Fruit fly (Drosophila melanogaster) ovary, adult (tissue): Measurements from ENCODE around the gene CG11384.

Experiments
- CG17801 ChIP-seq: fragments of 200-800 bp; optimal IDR thresholded peaks from 2 replicates; lab custom pipeline; 2019; ENCODE audit warnings: missing biosample characterization, mild to moderate bottlenecking, missing genetic modification characterization, moderate library complexity; ENCODE audit not compliant: partially characterized antibody

CG11384 gene

dm6 chrX:1175993-1176392 lies at the start of gene CG11384:
CG11384 (minus strand) TSS chrX:1176035.
- TF ChIP-seq CG17801 (GFP tag; lab: Kevin White, UChicago), result no peak

- peak; percentile 21 for TF ChIP-seq CG17801 (GFP tag; lab: Kevin White, UChicago)
Measured at dm6 chrX:1216681-1217080, 40.8 kb upstream of the CG11384 start.

DNA sequence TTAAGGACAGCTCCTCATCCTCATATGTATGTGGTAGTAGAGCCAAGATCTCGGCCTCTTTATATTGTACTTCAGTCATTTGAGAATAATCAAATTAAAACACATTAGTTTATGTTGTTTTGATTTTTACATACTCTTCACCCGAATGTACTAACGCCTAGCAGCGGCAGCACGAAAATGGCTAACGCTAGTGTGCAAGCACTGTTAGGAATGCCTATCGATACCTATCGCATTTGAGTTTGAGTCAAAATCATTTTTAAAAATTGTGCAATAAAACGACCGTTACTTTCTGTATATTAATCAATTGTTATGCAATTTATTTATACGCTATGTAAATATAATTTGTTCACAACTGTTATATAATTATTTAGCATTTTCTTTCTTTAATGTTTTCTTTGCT lies 39.2 kb upstream of the CG11384 start, which contains the start of gene CG11398:
TSS of gene CG11398 (minus strand) at position 157 of the 400 bp plus-strand sequence.
- no peak for TF ChIP-seq CG17801 (GFP tag; lab: Kevin White, UChicago)

DNA sequence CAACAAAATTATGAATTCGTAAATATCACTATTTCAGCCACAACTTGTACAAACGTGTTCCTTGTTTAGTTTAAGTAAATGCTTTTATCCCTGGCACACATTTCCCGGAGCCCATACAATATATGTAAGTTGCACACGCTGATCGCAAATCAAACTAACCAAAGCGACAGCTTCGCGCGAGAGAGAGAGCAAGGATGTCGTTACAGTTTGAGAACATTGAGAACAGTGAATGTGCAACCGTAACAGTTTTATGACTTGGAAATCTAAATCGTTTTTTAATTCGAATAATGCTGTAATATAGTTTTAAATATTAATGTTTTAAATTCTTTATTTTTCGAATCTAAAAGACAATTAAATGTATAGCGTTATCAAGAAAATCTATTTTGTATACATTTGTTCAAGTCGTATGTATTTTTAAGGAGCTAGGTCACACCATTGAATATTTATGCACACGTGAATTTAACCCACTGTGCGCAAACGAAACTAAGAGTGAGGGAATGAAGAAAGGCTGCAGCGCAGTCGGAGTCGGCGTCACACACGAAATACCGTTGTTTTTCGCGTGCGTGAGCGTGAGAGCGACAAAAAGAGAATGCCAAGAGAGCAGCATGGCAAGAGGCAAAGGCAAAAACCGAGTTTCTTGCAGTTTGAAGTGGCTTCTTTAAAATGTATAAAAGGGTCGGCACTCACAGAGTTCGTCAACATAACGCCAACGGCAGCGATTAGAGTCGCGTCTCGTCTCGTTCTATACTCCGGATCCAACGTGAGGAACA lies 33.6 kb upstream of the CG11384 start, which contains the start of gene CG11382:
TSS of gene CG11382 (plus strand) at position 720 of the 770 bp plus-strand sequence.
- TF ChIP-seq CG17801 (GFP tag; lab: Kevin White, UChicago), result no peak

dm6 chrX:1206437-1206836 lies 30.6 kb upstream of the CG11384 start, which contains the start of gene CG14624:
CG14624 (plus strand) TSS chrX:1206737.
- no peak for TF ChIP-seq CG17801 (GFP tag; lab: Kevin White, UChicago)

dm6 chrX:1203477-1203876 lies 27.6 kb upstream of the CG11384 start, which contains the start of gene CG11381:
CG11381 (plus strand) TSS chrX:1203777.
- no peak for TF ChIP-seq CG17801 (GFP tag; lab: Kevin White, UChicago)

DNA sequence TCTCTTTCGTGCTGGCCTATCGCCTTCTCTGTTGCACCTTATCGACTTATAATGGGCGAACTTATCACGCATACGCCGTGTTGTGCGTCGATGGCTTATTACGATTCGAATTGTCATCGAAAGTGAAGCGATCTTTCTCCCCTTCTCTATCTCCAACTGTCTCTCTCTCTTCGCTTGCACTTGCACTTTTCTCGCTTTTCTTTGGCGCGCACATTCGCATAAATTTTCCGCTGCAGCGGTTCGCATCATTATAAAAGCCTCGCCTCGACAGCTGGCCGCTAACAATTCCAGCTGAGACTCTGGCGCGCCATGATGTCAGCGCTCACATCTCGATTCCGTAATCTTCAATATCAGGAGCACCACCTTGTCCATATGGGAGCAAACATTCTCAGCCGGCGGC lies 23.4 kb upstream of the CG11384 start, which contains the start of gene CG14625:
TSS of gene CG14625 (plus strand) at position 301 of the 400 bp plus-strand sequence.
- no peak for TF ChIP-seq CG17801 (GFP tag; lab: Kevin White, UChicago)

- TF ChIP-seq CG17801 (GFP tag; lab: Kevin White, UChicago), result no peak
Measured at dm6 chrX:1197862-1198261, 22.0 kb upstream of the CG11384 start.

DNA sequence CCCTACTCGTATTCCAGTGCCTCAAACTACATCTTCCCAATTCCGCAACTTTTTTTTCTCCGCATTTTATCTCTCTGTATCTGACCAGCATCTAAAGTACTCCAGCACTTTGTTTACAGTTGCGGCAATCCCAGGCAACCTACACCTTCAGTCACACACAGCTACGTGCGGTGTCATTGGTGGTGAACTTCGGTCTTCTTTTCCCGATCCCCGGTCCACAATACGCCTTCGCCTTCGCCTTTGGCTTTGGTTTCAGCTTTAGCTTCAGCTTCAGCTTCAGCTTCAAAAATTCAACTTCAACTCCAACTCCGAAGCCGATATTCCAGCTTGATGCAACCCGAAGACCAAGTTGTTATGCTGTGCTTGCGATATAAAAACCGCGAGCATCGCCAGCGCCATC lies 15.2 kb upstream of the CG11384 start, which contains the start of gene CG11380:
TSS of gene CG11380 (plus strand) at position 301 of the 400 bp plus-strand sequence.
- no peak for TF ChIP-seq CG17801 (GFP tag; lab: Kevin White, UChicago)

DNA sequence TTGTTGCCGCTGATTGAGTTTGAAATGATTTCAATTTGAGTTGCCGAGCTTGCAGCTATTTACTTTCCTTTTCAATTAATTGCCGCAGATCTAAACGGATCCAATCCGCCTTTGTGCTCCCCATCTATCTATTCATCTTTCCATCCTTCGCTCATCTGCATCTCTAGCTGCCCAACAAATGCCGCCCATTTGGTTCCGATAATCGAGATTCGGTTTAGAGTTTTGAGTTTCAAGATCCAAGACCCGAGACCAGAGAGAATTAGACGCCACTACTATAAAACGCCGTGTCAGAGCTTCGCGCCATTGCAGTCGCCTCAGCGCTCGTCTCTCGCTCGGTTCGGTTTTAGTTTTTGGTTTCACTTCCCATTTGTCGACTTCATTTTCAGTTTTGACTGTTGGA lies 8.6 kb upstream of the CG11384 start, which contains the start of gene CG14626:
TSS of gene CG14626 (plus strand) at position 301 of the 400 bp plus-strand sequence.
- TF ChIP-seq CG17801 (GFP tag; lab: Kevin White, UChicago), result no peak

dm6 chrX:1183742-1184141 lies 7.9 kb upstream of the CG11384 start:
- no peak for TF ChIP-seq CG17801 (GFP tag; lab: Kevin White, UChicago)

DNA sequence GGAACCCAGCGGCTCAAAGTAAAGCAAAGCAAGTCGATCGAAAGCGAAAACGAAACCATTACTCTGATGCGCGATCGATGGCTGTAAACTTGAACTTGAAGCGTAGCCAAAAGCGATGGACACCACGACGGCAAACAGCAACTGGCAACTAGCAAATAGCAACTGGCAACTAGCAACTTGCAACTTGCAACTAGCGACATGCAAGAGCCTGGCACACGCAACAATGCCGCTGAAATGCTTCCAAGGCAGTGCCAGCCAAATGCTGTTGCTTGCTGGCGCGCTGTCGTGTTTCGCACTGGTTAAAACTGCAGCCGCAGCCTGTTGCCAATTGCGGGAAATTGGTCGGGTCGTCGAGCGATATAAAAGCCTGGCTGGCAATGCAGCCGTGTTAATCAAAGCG lies 5.5 kb upstream of the CG11384 start, which contains the start of gene CG14627:
TSS of gene CG14627 (plus strand) at position 301 of the 400 bp plus-strand sequence.
- TF ChIP-seq CG17801 (GFP tag; lab: Kevin White, UChicago), result no peak

dm6 chrX:1180865-1181264 lies 5.0 kb upstream of the CG11384 start:
- TF ChIP-seq CG17801 (GFP tag; lab: Kevin White, UChicago), result no peak

DNA sequence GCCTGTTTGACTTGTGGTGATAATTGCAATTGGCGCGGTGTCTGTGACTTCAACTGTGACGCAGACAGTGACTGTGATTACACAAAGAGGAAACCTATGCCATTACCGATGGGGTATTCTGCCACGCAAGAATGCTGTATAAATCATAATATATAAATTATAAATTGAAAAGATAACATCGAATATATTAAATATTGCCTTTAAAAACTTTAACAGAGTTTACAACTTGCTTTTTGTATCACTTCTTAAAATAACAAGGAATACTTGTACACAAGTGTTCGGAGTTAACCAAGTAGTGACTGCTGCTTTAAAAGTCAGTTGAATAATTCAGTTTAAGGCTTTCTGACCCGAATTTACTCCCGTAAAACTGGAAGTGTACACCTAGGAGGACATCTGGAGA lies 4.0 kb upstream of the CG11384 start, which contains the start of gene CG11379:
TSS of gene CG11379 (plus strand) at position 301 of the 400 bp plus-strand sequence.
- no peak for TF ChIP-seq CG17801 (GFP tag; lab: Kevin White, UChicago)

dm6 chrX:1173564-1173963 lies 2.3 kb downstream of the CG11384 start:
- no peak for TF ChIP-seq CG17801 (GFP tag; lab: Kevin White, UChicago)
